Worm (Caenorhabditis elegans): Measurements from ENCODE around the gene odr-7.

- TF ChIP-seq fkh-10 (GFP tag; optimal IDR thresholded peaks at IDR 0.05) (no peak), zip-5 (tag; optimal IDR thresholded peaks at IDR 0.05) (no peak), tbx-2 (tag; optimal IDR thresholded peaks at IDR 0.05) (no peak), hlh-13 (GFP tag; optimal IDR thresholded peaks at IDR 0.05) (no peak), nhr-11 (tag; optimal IDR thresholded peaks at IDR 0.05) (no peak), tbx-7 (tag; optimal IDR thresholded peaks at IDR 0.05) (no peak), ama-1 (optimal IDR thresholded peaks at IDR 0.05) (no peak)
Observed at ce11 chrX:12491138-12491537, 29.7 kb upstream of the odr-7 start.

All from whole organism, late embryonic.